Worm (Caenorhabditis elegans) whole organism, mixed stage, embryonic: Measurements from ENCODE around the gene fbxa-1.

Experiments
- M03D4.4 ChIP-seq: sonication (generic microtip); optimal IDR thresholded peaks from 2 replicates; lab custom pipeline; 2017; ENCODE audit warnings: mild to moderate bottlenecking, missing genetic modification characterization, missing compliant biosample characterization
- bed-3 ChIP-seq: fragments of 200-800 bp; sonication (Bioruptor generic); optimal IDR thresholded peaks from 3 replicates; lab custom pipeline; 2018; ENCODE audit warnings: mild to moderate bottlenecking, missing genetic modification characterization, moderate library complexity, missing compliant biosample characterization
- ceh-39 ChIP-seq: fragments of 150-350 bp; optimal IDR thresholded peaks from 2 replicates; lab custom pipeline; 2014; ENCODE audit warnings: missing biosample characterization, missing genetic modification characterization
- ceh-43 ChIP-seq: fragments of 200-800 bp; sonication (Bioruptor generic); optimal IDR thresholded peaks from 2 replicates; lab custom pipeline; 2018; ENCODE audit warnings: mild to moderate bottlenecking, missing genetic modification characterization, moderate library complexity, missing compliant biosample characterization
- ceh-83 ChIP-seq: fragments of 200-800 bp; sonication (Bioruptor generic); optimal IDR thresholded peaks from 2 replicates; lab custom pipeline; 2018; ENCODE audit warnings: mild to moderate bottlenecking, missing genetic modification characterization, missing compliant biosample characterization
- ces-1 ChIP-seq: fragments of 150-350 bp; optimal IDR thresholded peaks from 2 replicates; lab custom pipeline; 2014; ENCODE audit warnings: missing biosample characterization, missing genetic modification reagents, missing genetic modification characterization
- cnd-1 ChIP-seq: fragments of 200-800 bp; sonication (Bioruptor generic); optimal IDR thresholded peaks from 2 replicates; lab custom pipeline; 2018; ENCODE audit warnings: mild to moderate bottlenecking, missing genetic modification characterization, missing compliant biosample characterization
- drap-1 ChIP-seq: fragments of 200-800 bp; sonication (Bioruptor generic); optimal IDR thresholded peaks from 3 replicates; lab custom pipeline; 2018; ENCODE audit warnings: mild to moderate bottlenecking, missing genetic modification characterization, missing compliant biosample characterization
- elt-1 ChIP-seq: sonication (generic microtip); optimal IDR thresholded peaks from 2 replicates; lab custom pipeline; 2017; ENCODE audit warnings: missing genetic modification characterization, mild to moderate bottlenecking, missing compliant biosample characterization, antibody characterized with exemption, moderate library complexity, borderline replicate concordance; ENCODE audit not compliant: insufficient read depth
- ham-2 ChIP-seq: fragments of 200-800 bp; sonication (Bioruptor generic); optimal IDR thresholded peaks from 2 replicates; lab custom pipeline; 2018; ENCODE audit warnings: mild to moderate bottlenecking, missing genetic modification characterization, missing compliant biosample characterization
- hlh-1 ChIP-seq: fragments of 150-350 bp; optimal IDR thresholded peaks from 2 replicates; lab custom pipeline; 2014; ENCODE audit warnings: missing biosample characterization, missing genetic modification reagents, missing genetic modification characterization
- lin-13 ChIP-seq: fragments of 150-350 bp; optimal IDR thresholded peaks from 2 replicates; lab custom pipeline; 2014; ENCODE audit warnings: missing biosample characterization, missing genetic modification characterization
- lin-32 ChIP-seq: fragments of 200-800 bp; sonication (Bioruptor generic); optimal IDR thresholded peaks from 2 replicates; lab custom pipeline; 2018; ENCODE audit warnings: mild to moderate bottlenecking, missing genetic modification characterization, missing compliant biosample characterization
- lsy-2 ChIP-seq: fragments of 150-350 bp; optimal IDR thresholded peaks from 2 replicates; lab custom pipeline; 2014; ENCODE audit warnings: missing biosample characterization, missing genetic modification characterization
- mab-5 ChIP-seq: fragments of 150-350 bp; optimal IDR thresholded peaks from 2 replicates; lab custom pipeline; 2014; ENCODE audit warnings: missing biosample characterization, missing genetic modification characterization
- mep-1 ChIP-seq: fragments of 150-350 bp; optimal IDR thresholded peaks from 2 replicates; lab custom pipeline; 2017; ENCODE audit warnings: missing biosample characterization, missing genetic modification reagents, missing genetic modification characterization, inconsistent platforms
- mls-2 ChIP-seq: sonication (generic microtip); optimal IDR thresholded peaks from 2 replicates; lab custom pipeline; 2016; ENCODE audit warnings: mild to moderate bottlenecking, missing genetic modification characterization, moderate library complexity, missing compliant biosample characterization
- nhr-12 ChIP-seq: fragments of 150-350 bp; optimal IDR thresholded peaks from 2 replicates; lab custom pipeline; 2014; ENCODE audit warnings: missing biosample characterization, missing genetic modification characterization
- nhr-2 ChIP-seq: fragments of 150-350 bp; optimal IDR thresholded peaks from 2 replicates; lab custom pipeline; 2014; ENCODE audit warnings: missing biosample characterization, missing genetic modification characterization
- nhr-237 ChIP-seq: fragments of 150-350 bp; optimal IDR thresholded peaks from 2 replicates; lab custom pipeline; 2014; ENCODE audit warnings: missing biosample characterization, missing genetic modification characterization
- nhr-28 ChIP-seq: fragments of 150-350 bp; optimal IDR thresholded peaks from 2 replicates; lab custom pipeline; 2014; ENCODE audit warnings: missing biosample characterization, missing genetic modification characterization
- nhr-76 ChIP-seq: sonication (generic microtip); optimal IDR thresholded peaks from 2 replicates; lab custom pipeline; 2017; ENCODE audit warnings: missing biosample characterization, missing genetic modification characterization
- pha-4 ChIP-seq: fragments of 150-350 bp; optimal IDR thresholded peaks from 2 replicates; lab custom pipeline; 2018; ENCODE audit warnings: missing biosample characterization, missing genetic modification reagents, missing genetic modification characterization
- sem-2 ChIP-seq: fragments of 200-800 bp; sonication (Bioruptor generic); optimal IDR thresholded peaks from 2 replicates; lab custom pipeline; 2018; ENCODE audit warnings: mild to moderate bottlenecking, missing genetic modification characterization, missing compliant biosample characterization
- snpc-4 ChIP-seq: fragments of 150-350 bp; optimal IDR thresholded peaks from 2 replicates; lab custom pipeline; 2014; ENCODE audit warnings: missing biosample characterization, missing genetic modification characterization
- sptf-1 ChIP-seq: sonication (generic microtip); optimal IDR thresholded peaks from 2 replicates; lab custom pipeline; 2017; ENCODE audit warnings: mild to moderate bottlenecking, missing genetic modification characterization, moderate library complexity, missing compliant biosample characterization
- tbx-8 ChIP-seq: fragments of 200-800 bp; sonication (Bioruptor generic); optimal IDR thresholded peaks from 2 replicates; lab custom pipeline; 2018; ENCODE audit warnings: mild to moderate bottlenecking, missing genetic modification characterization, moderate library complexity, missing compliant biosample characterization
- unc-120 ChIP-seq: sonication (generic microtip); optimal IDR thresholded peaks from 2 replicates; lab custom pipeline; 2017; ENCODE audit warnings: missing genetic modification characterization, missing compliant biosample characterization; ENCODE audit not compliant: poor library complexity, severe bottlenecking
- unc-39 ChIP-seq: fragments of 150-350 bp; optimal IDR thresholded peaks from 2 replicates; lab custom pipeline; 2014; ENCODE audit warnings: missing biosample characterization, missing genetic modification characterization
- unc-62 ChIP-seq: fragments of 150-350 bp; optimal IDR thresholded peaks from 2 replicates; lab custom pipeline; 2014; ENCODE audit warnings: missing biosample characterization, missing genetic modification reagents, missing genetic modification characterization
- zip-8 ChIP-seq: fragments of 150-350 bp; optimal IDR thresholded peaks from 2 replicates; lab custom pipeline; 2014; ENCODE audit warnings: missing biosample characterization, missing genetic modification characterization
- ztf-11 ChIP-seq: fragments of 150-350 bp; optimal IDR thresholded peaks from 2 replicates; lab custom pipeline; 2014; ENCODE audit warnings: missing biosample characterization, missing genetic modification characterization

fbxa-1 gene

ce11 chrIII:2283341-2283847 lies 24.5 kb downstream of the fbxa-1 start:
- no peak for TF ChIP-seq hlh-1 (tag; lab: Kevin White, UChicago)

DNA sequence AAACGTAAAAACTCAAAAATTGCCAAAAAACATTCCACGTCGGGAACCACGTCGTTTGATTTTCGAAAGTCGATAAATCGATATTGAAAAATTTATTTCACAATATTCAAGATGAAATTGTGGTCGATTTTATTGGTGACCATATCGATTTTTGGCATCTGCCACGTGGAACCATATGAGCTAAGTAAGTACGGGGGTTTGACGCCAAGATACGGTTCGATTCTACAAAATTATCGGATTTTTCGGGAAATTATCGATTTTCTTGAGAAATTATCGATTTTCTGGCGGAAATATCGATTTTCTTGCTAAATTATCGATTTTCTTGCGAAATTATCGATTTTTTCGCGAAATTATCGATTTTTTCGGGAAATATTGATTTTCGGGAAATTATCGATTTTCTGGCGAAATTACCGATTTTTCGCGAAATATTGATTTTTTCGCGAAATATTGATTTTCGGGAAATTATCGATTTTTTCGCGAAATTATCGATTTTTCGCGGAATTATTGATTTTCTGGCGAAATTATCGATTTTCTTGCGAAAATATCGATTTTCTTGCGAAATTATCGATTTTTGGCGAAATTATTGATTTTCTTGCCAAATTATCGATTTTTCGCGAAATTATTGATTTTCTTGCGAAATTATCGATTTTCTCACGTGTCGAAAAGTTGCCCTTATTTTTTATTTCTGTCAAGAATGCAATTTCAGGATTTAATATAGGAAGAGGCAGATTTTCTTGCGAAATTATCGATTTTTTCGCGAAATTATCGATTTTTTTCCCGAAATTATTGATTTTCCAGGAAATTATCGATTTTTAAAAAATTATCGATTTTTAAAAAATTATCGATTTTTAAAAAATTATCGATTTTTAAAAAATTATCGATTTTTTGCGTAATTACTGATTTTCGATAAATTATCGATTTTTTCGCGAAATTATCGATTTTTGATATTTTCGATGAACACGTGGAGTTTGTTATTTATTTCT lies 25.7 kb downstream of the fbxa-1 start, which contains the start of gene Y54F10BM.3:
TSS of gene Y54F10BM.3 (plus strand) at position 51 of the 983 bp plus-strand sequence.
- TF ChIP-seq cnd-1 (no peak), sptf-1 (peak; percentile 23), ceh-39 (peak; percentile 25)

DNA sequence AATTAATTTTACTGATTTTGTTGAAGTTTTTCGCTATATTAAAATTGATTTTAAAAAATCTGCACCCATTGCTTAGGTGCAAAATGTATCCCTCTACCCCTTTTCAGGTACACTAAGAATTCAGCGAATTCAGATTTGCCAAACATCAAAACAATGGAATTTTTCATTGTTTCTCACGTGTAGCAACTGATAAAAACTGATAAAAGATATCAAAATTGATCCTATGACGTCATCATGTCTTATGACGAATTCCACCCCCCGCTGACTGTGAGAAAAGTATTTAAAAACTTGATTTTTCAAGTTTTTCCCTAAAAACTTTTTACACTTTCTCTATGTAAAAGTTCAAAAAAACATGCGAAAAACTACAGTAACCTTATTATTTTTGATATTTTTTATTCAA lies 27.4 kb downstream of the fbxa-1 start, which contains the start of gene Y54F10BM.22:
TSS of gene Y54F10BM.22 (plus strand) at position 331 of the 400 bp plus-strand sequence.
- TF ChIP-seq zip-8 (tag; lab: Kevin White, UChicago): peak; percentile 8
- no peak for TF ChIP-seq ceh-83

ce11 chrIII:2279457-2279856 lies 28.5 kb downstream of the fbxa-1 start, which contains the start of gene Y54F10BM.23:
Gene Y54F10BM.23, minus strand, starts transcription at chrIII:2279557.
- TF ChIP-seq zip-8 (tag; lab: Kevin White, UChicago) (no peak), unc-120 (tag; lab: Kevin White, UChicago) (no peak), snpc-4 (tag; lab: Kevin White, UChicago) (no peak), lsy-2 (tag; lab: Kevin White, UChicago) (no peak), drap-1 (GFP tag; lab: Kevin White, UChicago) (no peak), pha-4 (tag; lab: Kevin White, UChicago) (no peak), sem-2 (no peak), lin-13 (tag; lab: Kevin White, UChicago) (no peak), ces-1 (GFP tag; lab: Kevin White, UChicago) (no peak), unc-62 (GFP tag; lab: Kevin White, UChicago) (no peak), ztf-11 (tag; lab: Kevin White, UChicago) (no peak), nhr-12 (tag; lab: Kevin White, UChicago) (no peak), bed-3 (GFP tag; lab: Kevin White, UChicago) (no peak)

- TF ChIP-seq mls-2 (tag; lab: Kevin White, UChicago): no peak
- TF ChIP-seq ceh-83: no peak
- TF ChIP-seq ces-1 (GFP tag; lab: Kevin White, UChicago): no peak
- TF ChIP-seq ham-2 (GFP tag; lab: Kevin White, UChicago): no peak
- TF ChIP-seq ceh-43: no peak
- no peak for TF ChIP-seq nhr-28
- no peak for TF ChIP-seq lin-32 (GFP tag; lab: Kevin White, UChicago)
- TF ChIP-seq nhr-12 (tag; lab: Kevin White, UChicago): no peak
- no peak for TF ChIP-seq cnd-1
- no peak for TF ChIP-seq lsy-2 (tag; lab: Kevin White, UChicago)
- TF ChIP-seq nhr-237 (tag; lab: Kevin White, UChicago): no peak
- no peak for TF ChIP-seq elt-1 (tag; lab: Kevin White, UChicago)
- no peak for TF ChIP-seq unc-39
- TF ChIP-seq hlh-1 (tag; lab: Kevin White, UChicago): no peak
- TF ChIP-seq mep-1 (tag; lab: Kevin White, UChicago): no peak
- no peak for TF ChIP-seq sptf-1
- TF ChIP-seq bed-3 (GFP tag; lab: Kevin White, UChicago): no peak
- TF ChIP-seq unc-120 (tag; lab: Kevin White, UChicago): no peak
- TF ChIP-seq zip-8 (tag; lab: Kevin White, UChicago): no peak
Observed at ce11 chrIII:2276842-2277241, 31.1 kb downstream of the fbxa-1 start, which contains the start of gene Y54F10BM.21. Gene Y54F10BM.21, plus strand, starts transcription at chrIII:2277142.

- TF ChIP-seq mep-1 (tag; lab: Kevin White, UChicago) (no peak), mab-5 (no peak), nhr-2 (tag; lab: Kevin White, UChicago) (no peak), bed-3 (GFP tag; lab: Kevin White, UChicago) (no peak), zip-8 (tag; lab: Kevin White, UChicago) (no peak), ham-2 (GFP tag; lab: Kevin White, UChicago) (no peak), tbx-8 (GFP tag; lab: Kevin White, UChicago) (no peak), nhr-76 (tag; lab: Kevin White, UChicago) (no peak), drap-1 (GFP tag; lab: Kevin White, UChicago) (no peak), M03D4.4 (tag; lab: Kevin White, UChicago) (no peak)
- TF ChIP-seq, all 35 proteins: peak for 0
Observed at ce11 chrIII:2272732-2273131, 35.2 kb downstream of the fbxa-1 start, which contains the start of gene fbxa-39. Gene fbxa-39, plus strand, starts transcription at chrIII:2273032.
